Worm (Caenorhabditis elegans) whole organism, late embryonic: ENCODE results near the gene T10D4.7.
A peak's percentile ranks its signal among the peaks of the same experiment; 100 is the strongest.

Experiments
- C08G9.2 ChIP-seq: sonication (generic microtip); optimal IDR thresholded peaks from 2 replicates; lab custom pipeline; 2016; ENCODE audit warnings: mild to moderate bottlenecking, missing genetic modification characterization, moderate library complexity, missing compliant biosample characterization
- C38D4.7 ChIP-seq: fragments of 200-800 bp; sonication (Bioruptor generic); optimal IDR thresholded peaks from 2 replicates; lab custom pipeline; 2018; ENCODE audit warnings: mild to moderate bottlenecking, missing genetic modification characterization, moderate library complexity, missing compliant biosample characterization
- K02D7.2 ChIP-seq: sonication (generic microtip); optimal IDR thresholded peaks from 2 replicates; lab custom pipeline; 2017; ENCODE audit warnings: mild to moderate bottlenecking, missing genetic modification characterization, missing compliant biosample characterization
- Y22D7AL.16 ChIP-seq: sonication (generic microtip); optimal IDR thresholded peaks from 2 replicates; lab custom pipeline; 2016; ENCODE audit warnings: missing genetic modification characterization, missing compliant biosample characterization
- ahr-1 ChIP-seq: sonication (generic microtip); optimal IDR thresholded peaks from 2 replicates; lab custom pipeline; 2016; ENCODE audit warnings: missing genetic modification characterization, missing compliant biosample characterization
- ama-1 ChIP-seq: fragments of 150-350 bp; optimal IDR thresholded peaks from 2 replicates; lab custom pipeline; 2014
- ceh-19 ChIP-seq: fragments of 200-800 bp; sonication (Bioruptor generic); optimal IDR thresholded peaks from 2 replicates; lab custom pipeline; 2018; ENCODE audit warnings: mild to moderate bottlenecking, missing genetic modification characterization, missing compliant biosample characterization
- ceh-2 ChIP-seq: sonication (generic microtip); optimal IDR thresholded peaks from 2 replicates; lab custom pipeline; 2016; ENCODE audit warnings: missing genotype, missing genetic modification characterization, missing compliant biosample characterization
- ceh-24 ChIP-seq: sonication (generic microtip); optimal IDR thresholded peaks from 2 replicates; lab custom pipeline; 2016; ENCODE audit warnings: mild to moderate bottlenecking, missing genetic modification characterization, missing compliant biosample characterization
- ceh-30 ChIP-seq: fragments of 150-350 bp; optimal IDR thresholded peaks from 2 replicates; lab custom pipeline; 2014; ENCODE audit warnings: missing biosample characterization, missing genetic modification characterization
- ceh-31 ChIP-seq: sonication (generic microtip); optimal IDR thresholded peaks from 2 replicates; lab custom pipeline; 2016; ENCODE audit warnings: missing genetic modification characterization, missing compliant biosample characterization
- ceh-9 ChIP-seq: sonication (generic microtip); optimal IDR thresholded peaks from 2 replicates; lab custom pipeline; 2016; ENCODE audit warnings: mild to moderate bottlenecking, missing genetic modification characterization, inconsistent platforms, missing compliant biosample characterization
- dmd-4 ChIP-seq: sonication (generic microtip); optimal IDR thresholded peaks from 2 replicates; lab custom pipeline; 2016; ENCODE audit warnings: borderline replicate concordance, missing genetic modification characterization, missing compliant biosample characterization
- dve-1 ChIP-seq: sonication (generic microtip); optimal IDR thresholded peaks from 2 replicates; lab custom pipeline; 2017; ENCODE audit warnings: antibody characterized with exemption, mild to moderate bottlenecking, missing genetic modification characterization, missing compliant biosample characterization
- ets-4 ChIP-seq: sonication (generic microtip); optimal IDR thresholded peaks from 2 replicates; lab custom pipeline; 2016; ENCODE audit warnings: missing genetic modification characterization, missing compliant biosample characterization
- eyg-1 ChIP-seq: sonication (generic microtip); optimal IDR thresholded peaks from 2 replicates; lab custom pipeline; 2016; ENCODE audit warnings: missing genotype, missing genetic modification characterization, missing compliant biosample characterization
- fkh-10 ChIP-seq: fragments of 150-350 bp; optimal IDR thresholded peaks from 2 replicates; lab custom pipeline; 2014; ENCODE audit warnings: missing biosample characterization, missing genetic modification reagents, missing genetic modification characterization
- fkh-6 ChIP-seq: sonication (generic microtip); optimal IDR thresholded peaks from 2 replicates; lab custom pipeline; 2016; ENCODE audit warnings: missing genetic modification characterization, missing compliant biosample characterization
- hlh-13 ChIP-seq: fragments of 200-800 bp; sonication (Bioruptor generic); optimal IDR thresholded peaks from 2 replicates; lab custom pipeline; 2018; ENCODE audit warnings: mild to moderate bottlenecking, missing genetic modification characterization, missing compliant biosample characterization
- hlh-30 ChIP-seq: sonication (generic microtip); optimal IDR thresholded peaks from 2 replicates; lab custom pipeline; 2017; ENCODE audit warnings: antibody characterized with exemption, missing genetic modification characterization, missing compliant biosample characterization; ENCODE audit not compliant: insufficient read depth
- hlh-6 ChIP-seq: sonication (generic microtip); optimal IDR thresholded peaks from 2 replicates; lab custom pipeline; 2016; ENCODE audit warnings: missing genotype, missing genetic modification characterization, missing compliant biosample characterization
- hlh-8 ChIP-seq: sonication (generic microtip); optimal IDR thresholded peaks from 2 replicates; lab custom pipeline; 2016; ENCODE audit warnings: missing genotype, missing genetic modification characterization, missing compliant biosample characterization
- lin-11 ChIP-seq: fragments of 200-800 bp; sonication (Bioruptor generic); optimal IDR thresholded peaks from 2 replicates; lab custom pipeline; 2018; ENCODE audit warnings: mild to moderate bottlenecking, missing genetic modification characterization, missing compliant biosample characterization
- mec-3 ChIP-seq: sonication (generic microtip); optimal IDR thresholded peaks from 2 replicates; lab custom pipeline; 2016; ENCODE audit warnings: borderline replicate concordance, missing genetic modification characterization, missing compliant biosample characterization
- nfya-1 ChIP-seq: sonication (generic microtip); optimal IDR thresholded peaks from 2 replicates; lab custom pipeline; 2017; ENCODE audit warnings: missing genetic modification characterization, mild to moderate bottlenecking, missing compliant biosample characterization, antibody characterized with exemption, moderate library complexity
- nhr-11 ChIP-seq: fragments of 150-350 bp; optimal IDR thresholded peaks from 2 replicates; lab custom pipeline; 2014; ENCODE audit warnings: missing biosample characterization, missing genetic modification characterization
- npax-4 ChIP-seq: sonication (generic microtip); optimal IDR thresholded peaks from 2 replicates; lab custom pipeline; 2016; ENCODE audit warnings: missing genetic modification characterization, missing compliant biosample characterization
- odd-2 ChIP-seq: sonication (generic microtip); optimal IDR thresholded peaks from 2 replicates; lab custom pipeline; 2017; ENCODE audit warnings: antibody characterized with exemption, mild to moderate bottlenecking, missing genetic modification characterization, missing compliant biosample characterization
- pat-9 ChIP-seq: fragments of 200-800 bp; sonication (Bioruptor generic); optimal IDR thresholded peaks from 2 replicates; lab custom pipeline; 2018; ENCODE audit warnings: mild to moderate bottlenecking, missing genetic modification characterization, moderate library complexity, missing compliant biosample characterization
- pax-1 ChIP-seq: fragments of 150-350 bp; optimal IDR thresholded peaks from 2 replicates; lab custom pipeline; 2014; ENCODE audit warnings: missing biosample characterization, missing genetic modification characterization
- pha-4 ChIP-seq: fragments of 150-350 bp; optimal IDR thresholded peaks from 2 replicates; lab custom pipeline; 2018; ENCODE audit warnings: missing biosample characterization, missing genetic modification reagents, missing genetic modification characterization
- pros-1 ChIP-seq: fragments of 150-350 bp; optimal IDR thresholded peaks from 2 replicates; lab custom pipeline; 2014; ENCODE audit warnings: missing biosample characterization, missing genetic modification reagents, missing genetic modification characterization
- ref-2 ChIP-seq: sonication (generic microtip); optimal IDR thresholded peaks from 2 replicates; lab custom pipeline; 2016; ENCODE audit warnings: missing genetic modification characterization, missing compliant biosample characterization
- rnt-1 ChIP-seq: sonication (generic microtip); optimal IDR thresholded peaks from 2 replicates; lab custom pipeline; 2016; ENCODE audit warnings: missing genetic modification characterization, missing compliant biosample characterization
- sdc-2 ChIP-seq: sonication (generic microtip); optimal IDR thresholded peaks from 2 replicates; lab custom pipeline; 2016; ENCODE audit warnings: missing genotype, missing genetic modification characterization, missing compliant biosample characterization
- tbx-2 ChIP-seq: sonication (generic microtip); optimal IDR thresholded peaks from 2 replicates; lab custom pipeline; 2016; ENCODE audit warnings: missing genetic modification characterization, missing compliant biosample characterization
- ttx-3 ChIP-seq: sonication (generic microtip); optimal IDR thresholded peaks from 2 replicates; lab custom pipeline; 2016; ENCODE audit warnings: missing genetic modification reagents, missing genetic modification characterization, missing compliant biosample characterization
- unc-3 ChIP-seq, 2 experiments: fragments of 200-800 bp in 1 of 2; sonication (Bioruptor generic) in 1 of 2; sonication (generic microtip) in 1 of 2; conservative IDR thresholded peaks in 1 of 2; optimal IDR thresholded peaks in 1 of 2; 2 replicates each; pipeline versions ENCODE4 v1.3.6 to Lab custom; 2016 to 2022; ENCODE audit warnings: missing compliant biosample characterization in 2 of 2, missing genetic modification characterization in 2 of 2, missing genetic modification reagents in 1 of 2
- unc-42 ChIP-seq: sonication (generic microtip); optimal IDR thresholded peaks from 2 replicates; lab custom pipeline; 2016; ENCODE audit warnings: missing genotype, missing genetic modification characterization, missing compliant biosample characterization
- unc-55 ChIP-seq: sonication (generic microtip); optimal IDR thresholded peaks from 2 replicates; lab custom pipeline; 2017; ENCODE audit warnings: missing biosample characterization, missing genetic modification reagents, missing genetic modification characterization
- zip-5 ChIP-seq: sonication (generic microtip); optimal IDR thresholded peaks from 2 replicates; lab custom pipeline; 2016; ENCODE audit warnings: missing genetic modification characterization, missing compliant biosample characterization

Gene T10D4.7

ce11 chrII:3100546-3100945 is 17.0 kb upstream of the T10D4.7 start, which contains the start of gene srg-24:
srg-24 (minus strand) TSS chrII:3100646.
- TF ChIP-seq hlh-8 (tag; lab: Kevin White, UChicago) = no peak
- no peak for TF ChIP-seq mec-3

- no peak for TF ChIP-seq C08G9.2 (tag; lab: Kevin White, UChicago)
- TF ChIP-seq pha-4 (tag; lab: Kevin White, UChicago) = no peak
- no peak for TF ChIP-seq ceh-9 (tag; lab: Kevin White, UChicago)
- no peak for TF ChIP-seq npax-4 (tag; lab: Kevin White, UChicago)
- no peak for TF ChIP-seq unc-55
Measured at ce11 chrII:3102018-3102417, 15.6 kb upstream of the T10D4.7 start, which contains the start of gene clec-121. clec-121 (plus strand) TSS chrII:3102318.

- TF ChIP-seq hlh-30 (tag; lab: Kevin White, UChicago) (no peak), tbx-2 (tag; lab: Kevin White, UChicago) (no peak), zip-5 (tag; lab: Kevin White, UChicago) (no peak), pat-9 (tag; lab: Kevin White, UChicago) (no peak), unc-42 (tag; lab: Kevin White, UChicago) (no peak), hlh-6 (tag; lab: Kevin White, UChicago) (no peak), hlh-13 (GFP tag; lab: Kevin White, UChicago) (no peak), rnt-1 (tag; lab: Kevin White, UChicago) (no peak), ref-2 (tag; lab: Kevin White, UChicago) (no peak), ceh-31 (tag; lab: Kevin White, UChicago) (no peak), fkh-10 (GFP tag; lab: Kevin White, UChicago) (no peak), dve-1 (tag; lab: Kevin White, UChicago) (no peak), pax-1 (tag; lab: Kevin White, UChicago) (no peak)
Measured at ce11 chrII:3105765-3106164, 11.8 kb upstream of the T10D4.7 start, which contains the start of gene clec-122. clec-122 (plus strand) TSS chrII:3106065.

ce11 chrII:3108101-3108500 is 9.5 kb upstream of the T10D4.7 start:
- no peak for TF ChIP-seq nhr-11 (tag; lab: Kevin White, UChicago)
- TF ChIP-seq hlh-13 (GFP tag; lab: Kevin White, UChicago) = no peak
- TF ChIP-seq hlh-6 (tag; lab: Kevin White, UChicago) = peak; percentile 34
- TF ChIP-seq unc-3 (GFP tag; conservative IDR thresholded peaks at IDR 0.05; lab: Robert Waterston, UW) = no peak
- TF ChIP-seq unc-3 (tag; optimal IDR thresholded peaks at IDR 0.05; lab: Kevin White, UChicago) = no peak
- no peak for TF ChIP-seq lin-11 (tag; lab: Kevin White, UChicago)
- TF ChIP-seq ama-1 (lab: Kevin White, UChicago) = no peak
- TF ChIP-seq nfya-1 (tag; lab: Kevin White, UChicago) = no peak

ce11 chrII:3109533-3109932 is 8.0 kb upstream of the T10D4.7 start:
- TF ChIP-seq ahr-1 (tag; lab: Kevin White, UChicago) (no peak), dmd-4 (tag; lab: Kevin White, UChicago) (no peak), sdc-2 (tag; lab: Kevin White, UChicago) (no peak), C08G9.2 (tag; lab: Kevin White, UChicago) (no peak), nhr-11 (tag; lab: Kevin White, UChicago) (no peak), ceh-30 (tag; lab: Kevin White, UChicago) (no peak), fkh-10 (GFP tag; lab: Kevin White, UChicago) (no peak), hlh-8 (tag; lab: Kevin White, UChicago) (no peak), npax-4 (tag; lab: Kevin White, UChicago) (no peak)
- TF ChIP-seq, all 69 proteins: peak for 0

ce11 chrII:3110099-3110498 is 7.5 kb upstream of the T10D4.7 start:
- TF ChIP-seq K02D7.2 (tag; lab: Kevin White, UChicago) (no peak), Y22D7AL.16 (no peak), pat-9 (tag; lab: Kevin White, UChicago) (no peak), pros-1 (no peak), sdc-2 (tag; lab: Kevin White, UChicago) (no peak), rnt-1 (tag; lab: Kevin White, UChicago) (no peak), dve-1 (tag; lab: Kevin White, UChicago) (no peak), ets-4 (no peak), fkh-6 (tag; lab: Kevin White, UChicago) (no peak), ceh-2 (tag; lab: Kevin White, UChicago) (no peak), lin-11 (tag; lab: Kevin White, UChicago) (no peak), ceh-24 (tag; lab: Kevin White, UChicago) (no peak), odd-2 (no peak), hlh-8 (tag; lab: Kevin White, UChicago) (no peak), ttx-3 (no peak), ceh-19 (GFP tag; lab: Kevin White, UChicago) (no peak), C38D4.7 (no peak), eyg-1 (tag; lab: Kevin White, UChicago) (no peak), dmd-4 (tag; lab: Kevin White, UChicago) (no peak)
